Worm (Caenorhabditis elegans) whole organism, young adult: ENCODE results near the gene ZK688.1.

Source experiments
- D2030.7 ChIP-seq: fragments of 200-800 bp; sonication (Bioruptor generic); IDR thresholded peaks from 2 replicates; pipeline ENCODE4 v1.3.6; 2022; ENCODE audit warnings: missing genetic modification reagents, missing genetic modification characterization, missing compliant biosample characterization
- F39B2.1 ChIP-seq: fragments of 200-800 bp; sonication (Bioruptor generic); IDR thresholded peaks from 2 replicates; pipeline ENCODE4 v1.3.6; 2022; ENCODE audit warnings: missing genetic modification reagents, missing genetic modification characterization, missing compliant biosample characterization
- Y53G8AR.9 ChIP-seq: fragments of 200-800 bp; sonication (Bioruptor generic); conservative IDR thresholded peaks from 2 replicates; pipeline ENCODE4 v1.3.6; 2022; ENCODE audit warnings: missing genetic modification reagents, missing genetic modification characterization, missing compliant biosample characterization
- Y56A3A.18 ChIP-seq: fragments of 200-800 bp; sonication (Bioruptor generic); IDR thresholded peaks from 2 replicates; pipeline ENCODE4 v1.3.6; 2022; ENCODE audit warnings: missing genetic modification reagents, missing genetic modification characterization, missing compliant biosample characterization
- atf-7 ChIP-seq: sonication (generic microtip); optimal IDR thresholded peaks from 2 replicates; lab custom pipeline; 2017; ENCODE audit warnings: mild to moderate bottlenecking, missing genetic modification characterization, missing compliant biosample characterization
- attf-3 ChIP-seq: fragments of 200-800 bp; sonication (Bioruptor generic); conservative IDR thresholded peaks from 2 replicates; pipeline ENCODE4 v1.3.6; 2022; ENCODE audit warnings: missing genetic modification reagents, missing genetic modification characterization, missing compliant biosample characterization
- attf-5 ChIP-seq: fragments of 200-800 bp; sonication (Bioruptor generic); optimal IDR thresholded peaks from 2 replicates; lab custom pipeline; 2018; ENCODE audit warnings: mild to moderate bottlenecking, missing genetic modification characterization, missing compliant biosample characterization
- bed-2 ChIP-seq: fragments of 200-800 bp; sonication (Bioruptor generic); IDR thresholded peaks from 2 replicates; pipeline ENCODE4 v1.3.6; 2022; ENCODE audit warnings: missing genetic modification reagents, missing genetic modification characterization, missing compliant biosample characterization
- ccch-3 ChIP-seq: fragments of 200-800 bp; sonication (Bioruptor generic); optimal IDR thresholded peaks from 2 replicates; lab custom pipeline; 2018; ENCODE audit warnings: mild to moderate bottlenecking, missing genetic modification characterization, missing compliant biosample characterization
- cebp-1 ChIP-seq, 2 experiments: fragments of 200-800 bp in 1 of 2; sonication (Bioruptor generic) in 1 of 2; sonication (generic microtip) in 1 of 2; IDR thresholded peaks in 1 of 2; optimal IDR thresholded peaks in 1 of 2; 2 replicates each; pipeline versions ENCODE4 v1.3.6 to Lab custom; 2017 to 2022; ENCODE audit warnings: missing compliant biosample characterization in 2 of 2, missing genetic modification characterization in 2 of 2, mild to moderate bottlenecking in 1 of 2, missing genetic modification reagents in 1 of 2, moderate library complexity in 1 of 2
- ceh-40 ChIP-seq: fragments of 200-800 bp; sonication (Bioruptor generic); IDR thresholded peaks from 2 replicates; pipeline ENCODE4 v1.3.6; 2022; ENCODE audit warnings: missing genetic modification characterization, missing compliant biosample characterization
- ceh-58 ChIP-seq: fragments of 200-800 bp; sonication (Bioruptor generic); IDR thresholded peaks from 2 replicates; pipeline ENCODE4 v1.3.6; 2022; ENCODE audit warnings: missing genetic modification characterization, missing compliant biosample characterization
- ceh-91 ChIP-seq: fragments of 200-800 bp; sonication (Bioruptor generic); IDR thresholded peaks from 2 replicates; pipeline ENCODE4 v1.3.6; 2022; ENCODE audit warnings: missing genetic modification reagents, missing genetic modification characterization, missing compliant biosample characterization
- ekl-4 ChIP-seq: fragments of 200-800 bp; sonication (Bioruptor generic); IDR thresholded peaks from 2 replicates; pipeline ENCODE4 v1.3.6; 2022; ENCODE audit warnings: missing genetic modification reagents, missing genetic modification characterization, missing compliant biosample characterization
- hsf-1 ChIP-seq: fragments of 200-800 bp; sonication (Bioruptor generic); IDR thresholded peaks from 2 replicates; pipeline ENCODE4 v1.3.6; 2022; ENCODE audit warnings: missing genetic modification reagents, missing genetic modification characterization, missing compliant biosample characterization
- lin-35 ChIP-seq, 3 experiments: fragments of 150-350 bp in 2 of 3; sonication (generic microtip) in 1 of 3; optimal IDR thresholded peaks; 2 replicates each; lab custom pipeline; 2014 to 2018; ENCODE audit warnings: missing biosample characterization in 3 of 3, missing genetic modification characterization in 3 of 3, missing genetic modification reagents in 3 of 3
- lin-54 ChIP-seq: fragments of 200-800 bp; sonication (Bioruptor generic); optimal IDR thresholded peaks from 2 replicates; lab custom pipeline; 2018; ENCODE audit warnings: mild to moderate bottlenecking, missing genetic modification characterization, missing compliant biosample characterization
- lsl-1 ChIP-seq: fragments of 200-800 bp; sonication (Bioruptor generic); optimal IDR thresholded peaks from 2 replicates; lab custom pipeline; 2018; ENCODE audit warnings: mild to moderate bottlenecking, missing genetic modification characterization, moderate library complexity, missing compliant biosample characterization
- lsy-27 ChIP-seq: sonication (generic microtip); optimal IDR thresholded peaks from 2 replicates; lab custom pipeline; 2017; ENCODE audit warnings: missing genetic modification characterization, mild to moderate bottlenecking, missing compliant biosample characterization, antibody characterized with exemption, missing genotype, borderline replicate concordance; ENCODE audit not compliant: insufficient read depth
- madf-10 ChIP-seq: sonication (generic microtip); optimal IDR thresholded peaks from 2 replicates; lab custom pipeline; 2016; ENCODE audit warnings: mild to moderate bottlenecking, missing genetic modification characterization, missing compliant biosample characterization
- madf-8 ChIP-seq: fragments of 200-800 bp; sonication (Bioruptor generic); conservative IDR thresholded peaks from 2 replicates; pipeline ENCODE4 v1.3.6; 2022; ENCODE audit warnings: missing genetic modification reagents, missing genetic modification characterization, missing compliant biosample characterization
- mel-28 ChIP-seq: sonication (generic microtip); optimal IDR thresholded peaks from 2 replicates; lab custom pipeline; 2016; ENCODE audit warnings: borderline replicate concordance, mild to moderate bottlenecking, missing genetic modification characterization, missing compliant biosample characterization
- nfya-1 ChIP-seq: sonication (generic microtip); optimal IDR thresholded peaks from 2 replicates; lab custom pipeline; 2017; ENCODE audit warnings: antibody characterized with exemption, missing compliant biosample characterization, missing genetic modification characterization, borderline replicate concordance; ENCODE audit not compliant: insufficient read depth
- nfya-2 ChIP-seq: fragments of 200-800 bp; sonication (Bioruptor generic); IDR thresholded peaks from 2 replicates; pipeline ENCODE4 v1.3.6; 2022; ENCODE audit warnings: missing genetic modification reagents, missing genetic modification characterization, missing compliant biosample characterization
- nhr-27 ChIP-seq: fragments of 200-800 bp; sonication (Bioruptor generic); optimal IDR thresholded peaks from 2 replicates; lab custom pipeline; 2018; ENCODE audit warnings: mild to moderate bottlenecking, missing genetic modification characterization, moderate library complexity, missing compliant biosample characterization
- nhr-90 ChIP-seq: sonication (generic microtip); optimal IDR thresholded peaks from 2 replicates; lab custom pipeline; 2016; ENCODE audit warnings: missing genotype, mild to moderate bottlenecking, missing genetic modification characterization, missing compliant biosample characterization
- rcor-1 ChIP-seq: fragments of 200-800 bp; sonication (Bioruptor generic); IDR thresholded peaks from 2 replicates; pipeline ENCODE4 v1.3.6; 2022; ENCODE audit warnings: missing genetic modification reagents, missing genetic modification characterization, missing compliant biosample characterization
- repo-1 ChIP-seq: sonication (generic microtip); optimal IDR thresholded peaks from 2 replicates; lab custom pipeline; 2017; ENCODE audit warnings: mild to moderate bottlenecking, missing genetic modification characterization, missing compliant biosample characterization
- sea-2 ChIP-seq: fragments of 200-800 bp; sonication (Bioruptor generic); IDR thresholded peaks from 2 replicates; pipeline ENCODE4 v1.3.6; 2022; ENCODE audit warnings: missing genetic modification characterization, missing compliant biosample characterization
- snpc-1.1 ChIP-seq: sonication (generic microtip); optimal IDR thresholded peaks from 2 replicates; lab custom pipeline; 2017; ENCODE audit warnings: missing genetic modification characterization, mild to moderate bottlenecking, missing compliant biosample characterization, antibody characterized with exemption, moderate library complexity, missing genotype, missing genetic modification reagents; ENCODE audit not compliant: insufficient read depth
- tbp1 ChIP-seq: fragments of 200-800 bp; sonication (Bioruptor generic); optimal IDR thresholded peaks from 2 replicates; lab custom pipeline; 2018; ENCODE audit warnings: mild to moderate bottlenecking, missing genetic modification characterization, missing compliant biosample characterization
- zfh-2 ChIP-seq: fragments of 200-800 bp; sonication (Bioruptor generic); conservative IDR thresholded peaks from 2 replicates; pipeline ENCODE4 v1.3.6; 2022; ENCODE audit warnings: missing genetic modification reagents, missing genetic modification characterization, missing compliant biosample characterization
- ztf-18 ChIP-seq: sonication (generic microtip); optimal IDR thresholded peaks from 2 replicates; lab custom pipeline; 2016; ENCODE audit warnings: missing genotype, mild to moderate bottlenecking, missing genetic modification characterization, missing compliant biosample characterization
- ztf-22 ChIP-seq: fragments of 200-800 bp; sonication (Bioruptor generic); optimal IDR thresholded peaks from 2 replicates; lab custom pipeline; 2018; ENCODE audit warnings: mild to moderate bottlenecking, missing genetic modification characterization, moderate library complexity, missing compliant biosample characterization
- ztf-3 ChIP-seq: fragments of 200-800 bp; sonication (Bioruptor generic); optimal IDR thresholded peaks from 2 replicates; lab custom pipeline; 2018; ENCODE audit warnings: mild to moderate bottlenecking, missing genetic modification characterization, missing compliant biosample characterization

The ZK688.1 gene

DNA sequence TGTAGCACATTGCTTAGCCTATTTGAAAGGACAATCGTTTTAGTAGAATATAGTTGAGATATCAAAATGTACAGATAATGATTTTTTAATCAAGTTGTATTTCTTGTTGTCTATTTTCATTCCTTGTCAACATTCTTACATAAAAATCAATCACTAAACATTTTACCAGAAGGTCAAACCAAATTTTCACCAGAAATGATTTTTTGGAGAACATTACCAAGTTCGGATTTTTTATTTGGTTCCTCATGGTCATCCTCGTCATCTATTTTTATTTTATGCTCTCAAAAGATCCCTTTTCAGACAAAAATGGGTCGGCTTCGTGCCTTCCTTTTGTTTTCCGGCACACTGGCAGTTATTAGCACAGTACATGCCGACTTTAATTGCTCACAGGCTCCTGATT, 35.9 kb upstream of the ZK688.1 start, which contains the start of gene tyr-1:
Gene tyr-1, plus strand, starts transcription at position 301 of the 400 bp plus-strand sequence.
- TF ChIP-seq attf-3 (no peak), nhr-27 (tag; lab: Kevin White, UChicago) (no peak), ceh-40 (GFP tag; lab: Robert Waterston, UW) (no peak), hsf-1 (GFP tag; lab: Robert Waterston, UW) (no peak), atf-7 (tag; lab: Kevin White, UChicago) (no peak), ceh-58 (GFP tag; lab: Robert Waterston, UW) (no peak), rcor-1 (GFP tag; lab: Robert Waterston, UW) (no peak), bed-2 (no peak), Y56A3A.18 (GFP tag; lab: Robert Waterston, UW) (no peak), ccch-3 (GFP tag; lab: Kevin White, UChicago) (no peak), D2030.7 (GFP tag; lab: Robert Waterston, UW) (no peak), ztf-18 (tag; lab: Kevin White, UChicago) (no peak), repo-1 (tag; lab: Kevin White, UChicago) (no peak), cebp-1 (GFP tag; IDR thresholded peaks at IDR 0.05; lab: Robert Waterston, UW) (no peak), cebp-1 (tag; optimal IDR thresholded peaks at IDR 0.05; lab: Kevin White, UChicago) (no peak), nhr-90 (tag; lab: Kevin White, UChicago) (no peak), snpc-1.1 (tag; lab: Kevin White, UChicago) (no peak)
- TF ChIP-seq, all 124 proteins: peak for 0

DNA sequence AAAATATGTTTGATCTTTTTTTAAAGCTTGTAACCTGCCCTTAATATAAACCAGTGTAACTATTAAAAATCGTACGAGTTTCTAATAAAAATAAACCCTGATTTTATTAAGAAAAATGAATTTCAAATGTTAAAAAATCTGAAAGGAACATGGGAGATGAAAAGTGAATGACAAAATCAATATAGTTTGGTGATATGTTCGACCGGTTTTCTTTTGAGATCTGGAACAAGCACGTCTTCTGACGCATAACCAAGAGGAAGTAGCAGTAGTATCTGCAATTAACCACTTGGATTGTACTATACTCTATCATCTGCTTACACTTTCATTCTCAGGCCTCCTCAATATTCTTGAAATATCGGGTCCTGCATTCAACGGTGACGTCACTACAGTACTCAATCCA, 32.3 kb upstream of the ZK688.1 start:
- TF ChIP-seq nfya-1 (tag; lab: Kevin White, UChicago): no peak
- TF ChIP-seq nfya-2: no peak
- TF ChIP-seq mel-28 (tag; lab: Kevin White, UChicago): no peak
- TF ChIP-seq lsl-1 (GFP tag; lab: Kevin White, UChicago): no peak
- TF ChIP-seq lsy-27: no peak
- TF ChIP-seq nhr-27 (tag; lab: Kevin White, UChicago): no peak
- TF ChIP-seq tbp1 (GFP tag; lab: Kevin White, UChicago): no peak
- no peak for TF ChIP-seq ekl-4
- TF ChIP-seq zfh-2 (GFP tag; lab: Robert Waterston, UW): no peak
- TF ChIP-seq ztf-18 (tag; lab: Kevin White, UChicago): no peak
- no peak for TF ChIP-seq madf-8 (GFP tag; lab: Robert Waterston, UW)
- TF ChIP-seq madf-10 (tag; lab: Kevin White, UChicago): no peak
- no peak for TF ChIP-seq D2030.7 (GFP tag; lab: Robert Waterston, UW)
- TF ChIP-seq, all 124 proteins: peak for 0

DNA sequence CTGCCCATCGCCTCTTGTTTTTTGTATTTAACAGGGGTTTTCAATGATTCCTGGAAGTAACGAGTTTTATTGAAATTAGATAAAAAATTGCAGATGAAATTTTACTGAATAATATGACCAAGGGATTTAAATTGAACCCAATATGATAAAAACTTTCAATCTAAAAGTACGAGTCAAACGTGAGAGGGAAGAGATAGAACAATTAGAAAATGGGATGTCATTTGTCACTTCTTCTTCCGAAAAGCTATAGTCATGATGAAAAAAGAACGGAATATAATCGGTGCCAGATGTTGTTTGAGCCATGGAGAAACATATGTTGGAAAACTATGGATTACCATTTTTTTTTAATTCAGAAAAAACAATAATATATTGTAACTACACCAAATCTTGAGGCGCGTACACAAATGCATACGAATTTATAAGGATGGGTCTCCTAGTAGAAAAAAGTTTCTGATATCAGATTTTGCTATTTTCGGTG, 30.5 kb upstream of the ZK688.1 start, which contains the start of gene sup-18:
Gene sup-18, minus strand, starts transcription at position 51 of the 478 bp plus-strand sequence.
- TF ChIP-seq sea-2 (no peak), Y53G8AR.9 (GFP tag; lab: Robert Waterston, UW) (no peak), F39B2.1 (GFP tag; lab: Robert Waterston, UW) (no peak), ztf-3 (GFP tag; lab: Kevin White, UChicago) (no peak), ceh-91 (GFP tag; lab: Robert Waterston, UW) (no peak), ekl-4 (no peak), ceh-58 (GFP tag; lab: Robert Waterston, UW) (no peak), lin-54 (no peak), attf-5 (GFP tag; lab: Kevin White, UChicago) (no peak), ztf-22 (GFP tag; lab: Kevin White, UChicago) (no peak), nfya-2 (no peak), lin-35 (GFP tag; optimal IDR thresholded peaks at IDR 0.05; lab: Kevin White, UChicago) (no peak)
